Worm (Caenorhabditis elegans) whole organism, L4/young adult: ENCODE measurements around the gene K09A9.8.

ENCODE experiments used
- W03F9.2 ChIP-seq: fragments of 150-350 bp; optimal IDR thresholded peaks from 2 replicates; lab custom pipeline; 2014; ENCODE audit warnings: missing biosample characterization, missing genetic modification characterization
- dao-5 ChIP-seq: sonication (generic microtip); optimal IDR thresholded peaks from 2 replicates; lab custom pipeline; 2016; ENCODE audit warnings: missing genotype, missing genetic modification characterization, moderate library complexity, missing compliant biosample characterization
- him-1 ChIP-seq: sonication (generic microtip); optimal IDR thresholded peaks from 2 replicates; lab custom pipeline; 2016; ENCODE audit warnings: missing genotype, missing genetic modification reagents, missing genetic modification characterization, missing compliant biosample characterization

DNA sequence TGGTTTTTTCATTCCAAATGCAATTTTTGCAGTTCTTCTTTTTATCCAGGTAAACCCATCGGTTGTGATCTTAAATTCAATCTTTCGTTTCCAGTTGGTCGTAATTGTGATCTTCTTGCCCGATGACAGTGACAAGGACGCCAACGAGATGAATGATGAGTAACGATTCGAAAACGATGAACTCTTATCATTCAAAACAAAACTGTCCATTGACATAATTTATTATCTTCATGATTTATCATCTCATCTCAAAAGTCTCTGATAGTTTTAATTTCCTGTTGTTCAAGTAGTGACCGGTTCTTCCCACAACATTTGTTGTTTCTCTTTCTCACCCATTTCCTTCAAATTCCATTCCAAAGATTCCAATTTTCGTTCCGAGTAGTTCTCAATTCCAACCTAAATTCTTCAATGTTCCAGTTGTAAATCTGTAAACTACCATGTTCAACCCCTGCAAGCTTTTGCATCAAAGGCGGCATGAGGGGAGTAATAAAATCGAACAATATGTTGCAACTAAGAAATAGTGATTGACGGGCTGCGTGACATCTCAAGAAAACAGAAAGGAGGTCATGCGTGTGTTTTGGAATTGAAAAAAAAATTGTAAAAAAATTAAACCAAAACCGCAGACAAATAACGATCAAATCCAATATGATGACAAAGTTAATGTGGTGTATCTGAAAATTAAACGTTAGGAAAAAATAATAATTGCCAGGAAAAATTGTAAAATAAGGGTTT, 29.3 kb upstream of the K09A9.8 start:
- TF ChIP-seq him-1 (no peak), W03F9.2 (tag; lab: Kevin White, UChicago) (no peak), dao-5 (tag; lab: Kevin White, UChicago) (no peak)
